Worm (Caenorhabditis elegans) whole organism, L4/young adult: ENCODE data around the gene srx-66.

Source experiments
- W03F9.2 ChIP-seq: fragments of 150-350 bp; optimal IDR thresholded peaks from 2 replicates; lab custom pipeline; 2014; ENCODE audit warnings: missing biosample characterization, missing genetic modification characterization
- him-1 ChIP-seq: sonication (generic microtip); optimal IDR thresholded peaks from 2 replicates; lab custom pipeline; 2016; ENCODE audit warnings: missing genotype, missing genetic modification reagents, missing genetic modification characterization, missing compliant biosample characterization

DNA sequence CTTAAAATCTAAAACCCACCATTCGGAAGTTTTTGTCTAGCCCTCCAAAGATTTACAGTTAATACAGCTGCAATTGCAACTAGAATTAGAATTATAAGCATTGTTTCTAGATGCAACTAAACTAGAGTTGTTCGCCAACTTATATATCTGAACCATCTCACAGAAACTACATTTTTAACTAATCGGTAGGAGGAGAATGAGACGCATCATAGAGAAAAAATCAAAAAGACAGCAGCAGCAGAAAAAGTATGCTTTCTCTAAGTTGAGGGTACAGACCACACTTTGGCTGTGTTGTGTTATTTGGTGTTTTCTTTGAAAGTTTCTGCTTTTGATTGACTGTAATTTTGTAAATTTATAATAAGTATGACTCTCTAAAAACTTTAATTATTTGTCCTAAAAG is 44.3 kb downstream of the srx-66 start, which contains the start of gene cyp-34A7:
- TF ChIP-seq him-1 (tag; lab: Kevin White, UChicago) (no peak), W03F9.2 (tag; lab: Kevin White, UChicago) (no peak)
